Worm (Caenorhabditis elegans): ENCODE measurements around the gene lin-36.

- no peak for TF ChIP-seq nhr-76 (tag; optimal IDR thresholded peaks at IDR 0.05)
- no peak for TF ChIP-seq elt-3 (tag; optimal IDR thresholded peaks at IDR 0.05)
- TF ChIP-seq pha-4 (tag; optimal IDR thresholded peaks at IDR 0.05) = no peak
- TF ChIP-seq snpc-4 (tag; optimal IDR thresholded peaks at IDR 0.05) = no peak
Observed at ce11 chrIII:7979659-7980058, 41.0 kb downstream of the lin-36 start, which contains the start of gene clp-1.

All from whole organism, mixed stage, embryonic.